Fruit fly (Drosophila melanogaster): Measurements from ENCODE around the gene fig.

DNA sequence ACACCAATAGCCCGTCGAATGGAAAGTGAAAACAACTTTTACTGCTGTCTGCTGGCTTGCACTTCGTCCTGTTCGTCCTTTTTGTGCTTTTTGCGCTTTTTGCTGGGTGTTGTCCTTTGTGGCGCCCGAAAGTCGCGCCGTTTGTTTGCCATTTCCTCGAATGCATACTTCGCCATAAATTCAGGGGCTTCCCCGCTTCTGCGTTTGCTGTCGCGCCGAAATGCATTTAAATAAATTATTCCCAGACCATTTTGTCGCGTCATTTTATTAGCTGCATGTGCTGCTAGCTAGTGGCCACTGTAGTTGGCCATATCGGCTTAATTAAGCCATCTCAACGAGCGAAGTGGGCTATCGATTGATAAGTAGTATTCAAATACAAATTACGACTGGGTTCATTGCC lies 5.0 kb upstream of the fig start:
- TF ChIP-seq psq (optimal IDR thresholded peaks at IDR 0.05) (no peak), Sin3A (optimal IDR thresholded peaks at IDR 0.05) (no peak), insv (optimal IDR thresholded peaks at IDR 0.05) (no peak)

Measured in Kc167 (cell line).